Worm (Caenorhabditis elegans) whole organism, L4/young adult: ENCODE measurements around the gene gsy-1.

ENCODE experiments used
- W03F9.2 ChIP-seq: fragments of 150-350 bp; optimal IDR thresholded peaks from 2 replicates; lab custom pipeline; 2014; ENCODE audit warnings: missing biosample characterization, missing genetic modification characterization
- him-1 ChIP-seq: sonication (generic microtip); optimal IDR thresholded peaks from 2 replicates; lab custom pipeline; 2016; ENCODE audit warnings: missing genotype, missing genetic modification reagents, missing genetic modification characterization, missing compliant biosample characterization

DNA sequence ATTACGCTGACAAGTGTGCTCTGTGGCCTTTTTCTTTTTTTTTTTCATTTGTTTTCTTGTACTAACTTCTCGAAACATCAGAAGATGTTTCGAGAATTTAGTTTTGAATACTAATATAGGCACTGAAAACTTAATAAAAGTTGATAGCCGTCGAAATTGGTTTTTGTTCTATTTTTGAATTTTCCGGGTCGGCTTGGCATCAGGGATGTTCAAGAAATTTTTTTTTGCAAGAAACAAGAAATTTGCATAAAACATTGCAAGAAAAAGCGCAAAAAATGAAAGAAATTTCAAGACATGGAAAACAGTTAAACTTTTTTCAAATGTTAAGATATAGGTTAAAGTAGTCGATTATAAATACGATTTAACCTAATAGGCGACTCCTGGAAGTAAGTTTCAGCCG, 45.3 kb upstream of the gsy-1 start:
- TF ChIP-seq W03F9.2 (no peak), him-1 (tag; lab: Kevin White, UChicago) (no peak)
